Worm (Caenorhabditis elegans): Measurements from ENCODE around the gene vps-53.

ce11 chrIII:9796448-9796847, 39.1 kb upstream of the vps-53 start, which contains the start of gene srxa-10:
- TF ChIP-seq tab-1 (GFP tag; IDR thresholded peaks at IDR 0.05) (no peak), flt-1 (GFP tag; IDR thresholded peaks at IDR 0.05) (no peak), ztf-23 (GFP tag; IDR thresholded peaks at IDR 0.05) (no peak), med-1 (GFP tag; optimal IDR thresholded peaks at IDR 0.05; ENCODE audit: insufficient read depth) (no peak), T22C8.4 (GFP tag; IDR thresholded peaks at IDR 0.05) (no peak), cog-1 (tag; optimal IDR thresholded peaks at IDR 0.05) (no peak)

Measured in whole organism, midembryonic.